Worm (Caenorhabditis elegans) whole organism, L4 larva: Measurements from ENCODE around the gene gbh-2.
A peak's percentile ranks its signal among the peaks of the same experiment; 100 is the strongest.

ENCODE experiments used
- F10B5.3 ChIP-seq: sonication (generic microtip); optimal IDR thresholded peaks from 2 replicates; lab custom pipeline; 2016; ENCODE audit warnings: mild to moderate bottlenecking, missing genetic modification characterization, missing compliant biosample characterization
- F37D6.2 ChIP-seq: sonication (generic microtip); optimal IDR thresholded peaks from 2 replicates; lab custom pipeline; 2016; ENCODE audit warnings: mild to moderate bottlenecking, missing genetic modification characterization, missing compliant biosample characterization
- F44E2.7 ChIP-seq: fragments of 200-800 bp; sonication (Bioruptor generic); IDR thresholded peaks from 2 replicates; pipeline ENCODE4 v2.1.2; 2022; ENCODE audit warnings: missing genetic modification characterization, missing compliant biosample characterization
- T20F7.1 ChIP-seq: fragments of 200-800 bp; sonication (Bioruptor generic); optimal IDR thresholded peaks from 2 replicates; lab custom pipeline; 2018; ENCODE audit warnings: mild to moderate bottlenecking, missing genetic modification characterization, missing compliant biosample characterization
- T26A8.4 ChIP-seq: fragments of 200-800 bp; sonication (Bioruptor generic); IDR thresholded peaks from 2 replicates; pipeline ENCODE4 v1.3.6; 2022; ENCODE audit warnings: missing genetic modification characterization, missing compliant biosample characterization
- Y75B8A.6 ChIP-seq: fragments of 200-800 bp; sonication (Bioruptor generic); IDR thresholded peaks from 2 replicates; pipeline ENCODE4 v1.3.6; 2022; ENCODE audit warnings: missing genetic modification reagents, missing genetic modification characterization, missing compliant biosample characterization
- ZK337.2 ChIP-seq: fragments of 200-800 bp; sonication (Bioruptor generic); IDR thresholded peaks from 2 replicates; pipeline ENCODE4 v1.3.6; 2022; ENCODE audit warnings: missing genetic modification reagents, missing genetic modification characterization, missing compliant biosample characterization
- aha-1 ChIP-seq: fragments of 150-350 bp; peaks from one replicate; lab custom pipeline; 2014; ENCODE audit warnings: missing biosample characterization, missing genetic modification characterization
- ceh-44 ChIP-seq: fragments of 200-800 bp; sonication (Bioruptor generic); IDR thresholded peaks from 2 replicates; pipeline ENCODE4 v1.3.6; 2022; ENCODE audit warnings: missing genetic modification reagents, missing genetic modification characterization, missing compliant biosample characterization
- ceh-62 ChIP-seq: sonication (generic microtip); optimal IDR thresholded peaks from 2 replicates; lab custom pipeline; 2017; ENCODE audit warnings: missing biosample characterization, missing genetic modification characterization
- daf-16 ChIP-seq, 3 experiments: sonication (generic microtip); optimal IDR thresholded peaks; 2 replicates each; lab custom pipeline; 2016 to 2017; ENCODE audit warnings: missing genetic modification characterization in 3 of 3, missing genetic modification reagents in 3 of 3, mild to moderate bottlenecking in 2 of 3, missing compliant biosample characterization in 2 of 3, missing biosample characterization in 1 of 3, moderate library complexity in 1 of 3
- dmd-9 ChIP-seq: fragments of 200-800 bp; sonication (Bioruptor generic); IDR thresholded peaks from 2 replicates; pipeline ENCODE4 v1.3.6; 2022; ENCODE audit warnings: missing genetic modification reagents, missing genetic modification characterization, missing compliant biosample characterization
- dpl-1 ChIP-seq: fragments of 150-350 bp; optimal IDR thresholded peaks from 2 replicates; lab custom pipeline; 2014; ENCODE audit warnings: missing biosample characterization, missing genetic modification reagents, missing genetic modification characterization
- dve-1 ChIP-seq: sonication (generic microtip); optimal IDR thresholded peaks from 2 replicates; lab custom pipeline; 2017; ENCODE audit warnings: antibody characterized with exemption, mild to moderate bottlenecking, missing genetic modification characterization, missing compliant biosample characterization; ENCODE audit not compliant: insufficient read depth
- hlh-30 ChIP-seq: sonication (generic microtip); optimal IDR thresholded peaks from 2 replicates; lab custom pipeline; 2017; ENCODE audit warnings: antibody characterized with exemption, mild to moderate bottlenecking, missing genetic modification characterization, missing compliant biosample characterization; ENCODE audit not compliant: insufficient read depth
- hmg-1.1 ChIP-seq: fragments of 200-800 bp; sonication (Bioruptor generic); IDR thresholded peaks from 2 replicates; pipeline ENCODE4 v1.3.6; 2022; ENCODE audit warnings: missing genetic modification reagents, missing genetic modification characterization, missing compliant biosample characterization
- lim-7 ChIP-seq: fragments of 200-800 bp; sonication (Bioruptor generic); IDR thresholded peaks from 2 replicates; pipeline ENCODE4 v1.3.6; 2022; ENCODE audit warnings: missing genetic modification characterization, missing compliant biosample characterization
- lin-1 ChIP-seq: fragments of 200-800 bp; sonication (Bioruptor generic); IDR thresholded peaks from 2 replicates; pipeline ENCODE4 v1.3.6; 2022; ENCODE audit warnings: missing genetic modification reagents, missing genetic modification characterization, missing compliant biosample characterization
- lin-13 ChIP-seq: fragments of 150-350 bp; optimal IDR thresholded peaks from 2 replicates; lab custom pipeline; 2014; ENCODE audit warnings: missing biosample characterization, missing genetic modification reagents, missing genetic modification characterization
- lin-38 ChIP-seq: fragments of 200-800 bp; sonication (Bioruptor generic); IDR thresholded peaks from 2 replicates; pipeline ENCODE4 v1.3.6; 2022; ENCODE audit warnings: missing genetic modification reagents, missing genetic modification characterization, missing compliant biosample characterization
- lin-39 ChIP-seq: fragments of 150-350 bp; optimal IDR thresholded peaks from 2 replicates; lab custom pipeline; 2014; ENCODE audit warnings: missing biosample characterization, missing genetic modification reagents, missing genetic modification characterization
- lsy-2 ChIP-seq, 2 experiments: fragments of 150-350 bp in 1 of 2; sonication (generic microtip) in 1 of 2; optimal IDR thresholded peaks; 2 replicates each; lab custom pipeline; 2014 to 2017; ENCODE audit warnings: missing biosample characterization in 2 of 2, missing genetic modification characterization in 2 of 2
- mes-2 ChIP-seq: sonication (generic microtip); optimal IDR thresholded peaks from 2 replicates; lab custom pipeline; 2016; ENCODE audit warnings: missing genotype, mild to moderate bottlenecking, missing genetic modification characterization, missing compliant biosample characterization; ENCODE audit not compliant: poor library complexity, severe bottlenecking
- nhr-111 ChIP-seq: fragments of 200-800 bp; sonication (Bioruptor generic); optimal IDR thresholded peaks from 2 replicates; lab custom pipeline; 2018; ENCODE audit warnings: mild to moderate bottlenecking, missing genetic modification characterization, missing compliant biosample characterization
- nhr-25 ChIP-seq: sonication (generic microtip); optimal IDR thresholded peaks from 2 replicates; lab custom pipeline; 2017; ENCODE audit warnings: missing genetic modification characterization, mild to moderate bottlenecking, missing compliant biosample characterization, antibody characterized with exemption, moderate library complexity, borderline replicate concordance; ENCODE audit not compliant: insufficient read depth
- nhr-28 ChIP-seq: fragments of 150-350 bp; optimal IDR thresholded peaks from 2 replicates; lab custom pipeline; 2014; ENCODE audit warnings: missing biosample characterization, missing genetic modification characterization
- nhr-48 ChIP-seq: sonication (generic microtip); optimal IDR thresholded peaks from 2 replicates; lab custom pipeline; 2016; ENCODE audit warnings: mild to moderate bottlenecking, missing genetic modification characterization, missing compliant biosample characterization
- pha-4 ChIP-seq, 2 experiments: fragments of 150-350 bp in 1 of 2; fragments of 200-800 bp in 1 of 2; sonication (Bioruptor generic) in 1 of 2; IDR thresholded peaks in 1 of 2; optimal IDR thresholded peaks in 1 of 2; 2 replicates each; pipeline versions ENCODE4 v1.3.6 to Lab custom; 2014 to 2022; ENCODE audit warnings: missing genetic modification characterization in 2 of 2, missing genetic modification reagents in 2 of 2, missing biosample characterization in 1 of 2, missing compliant biosample characterization in 1 of 2
- tra-1 ChIP-seq: fragments of 200-800 bp; sonication (Bioruptor generic); IDR thresholded peaks from 2 replicates; pipeline ENCODE4 v1.3.6; 2022; ENCODE audit warnings: missing genetic modification reagents, missing genetic modification characterization, missing compliant biosample characterization
- unc-39 ChIP-seq: sonication (generic microtip); optimal IDR thresholded peaks from 2 replicates; lab custom pipeline; 2017; ENCODE audit warnings: missing biosample characterization, missing genetic modification characterization
- unc-62 ChIP-seq, 3 experiments: fragments of 150-350 bp in 1 of 3; sonication (generic microtip); optimal IDR thresholded peaks in 2 of 3; peaks in 1 of 3; 1 replicate in 1 of 3; 2 replicates in 2 of 3; lab custom pipeline; 2014 to 2017; ENCODE audit warnings: missing biosample characterization in 3 of 3, missing genetic modification characterization in 3 of 3, missing genetic modification reagents in 3 of 3, missing genotype in 1 of 3
- zag-1 ChIP-seq: fragments of 150-350 bp; optimal IDR thresholded peaks from 2 replicates; lab custom pipeline; 2014; ENCODE audit warnings: missing biosample characterization, missing genetic modification characterization
- zfp-3 ChIP-seq: fragments of 200-800 bp; sonication (Bioruptor generic); conservative IDR thresholded peaks from 2 replicates; pipeline ENCODE4 v1.3.6; 2022; ENCODE audit warnings: missing genetic modification reagents, missing genetic modification characterization, missing compliant biosample characterization

Gene gbh-2

ce11 chrII:8518210-8518609 is 32.5 kb downstream of the gbh-2 start, which contains the start of gene T13H5.8:
T13H5.8 (plus strand) TSS chrII:8518510.
- TF ChIP-seq lin-38 (GFP tag; lab: Robert Waterston, UW) (peak; percentile 41; the same call in 1 of the 2 replicates), zag-1 (tag; lab: Kevin White, UChicago) (no peak)

DNA sequence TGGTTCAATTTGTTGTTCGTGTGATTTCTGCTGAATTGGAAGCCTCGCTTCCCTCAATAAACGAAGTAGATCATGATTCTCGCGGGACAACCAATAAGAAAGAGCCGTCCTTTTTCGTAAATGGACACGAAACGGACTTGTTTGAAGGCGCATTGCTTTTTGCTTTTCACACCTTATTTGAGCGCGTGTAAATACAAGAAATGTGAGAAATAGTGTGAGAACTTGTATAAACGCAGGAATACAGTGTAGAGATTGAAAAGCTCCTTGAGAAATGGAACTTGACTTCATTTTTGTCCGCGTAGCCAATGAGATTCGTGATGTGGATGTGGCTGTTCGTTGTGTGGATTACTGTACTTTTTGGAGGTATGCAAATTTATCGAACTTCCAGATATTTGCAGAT is 34.9 kb downstream of the gbh-2 start, which contains the start of gene cht-2:
cht-2 (plus strand) TSS at position 301 of the 400 bp plus-strand sequence.
- no peak for TF ChIP-seq ZK337.2 (GFP tag; lab: Robert Waterston, UW)
- no peak for TF ChIP-seq lin-1
- TF ChIP-seq tra-1 = no peak
- TF ChIP-seq lin-13 (GFP tag; lab: Kevin White, UChicago) = no peak
- TF ChIP-seq lim-7 (GFP tag; lab: Robert Waterston, UW) = no peak
- no peak for TF ChIP-seq T26A8.4
- no peak for TF ChIP-seq ceh-62 (tag; lab: Kevin White, UChicago)
- no peak for TF ChIP-seq Y75B8A.6 (GFP tag; lab: Robert Waterston, UW)
- TF ChIP-seq nhr-48 (tag; lab: Kevin White, UChicago) = no peak
- no peak for TF ChIP-seq nhr-28 (tag; lab: Kevin White, UChicago)
- no peak for TF ChIP-seq mes-2 (tag; lab: Kevin White, UChicago)
- no peak for TF ChIP-seq dmd-9
- no peak for TF ChIP-seq zag-1 (tag; lab: Kevin White, UChicago)
- no peak for TF ChIP-seq ceh-44 (GFP tag; lab: Robert Waterston, UW)
- no peak for TF ChIP-seq nhr-25 (tag; lab: Kevin White, UChicago)
- no peak for TF ChIP-seq lin-39 (tag; lab: Kevin White, UChicago)
- no peak for TF ChIP-seq F37D6.2
- no peak for TF ChIP-seq F44E2.7 (GFP tag; lab: Robert Waterston, UW)
- TF ChIP-seq lin-38 (GFP tag; lab: Robert Waterston, UW) = no peak
- TF ChIP-seq dve-1 (tag; lab: Kevin White, UChicago) = no peak

DNA sequence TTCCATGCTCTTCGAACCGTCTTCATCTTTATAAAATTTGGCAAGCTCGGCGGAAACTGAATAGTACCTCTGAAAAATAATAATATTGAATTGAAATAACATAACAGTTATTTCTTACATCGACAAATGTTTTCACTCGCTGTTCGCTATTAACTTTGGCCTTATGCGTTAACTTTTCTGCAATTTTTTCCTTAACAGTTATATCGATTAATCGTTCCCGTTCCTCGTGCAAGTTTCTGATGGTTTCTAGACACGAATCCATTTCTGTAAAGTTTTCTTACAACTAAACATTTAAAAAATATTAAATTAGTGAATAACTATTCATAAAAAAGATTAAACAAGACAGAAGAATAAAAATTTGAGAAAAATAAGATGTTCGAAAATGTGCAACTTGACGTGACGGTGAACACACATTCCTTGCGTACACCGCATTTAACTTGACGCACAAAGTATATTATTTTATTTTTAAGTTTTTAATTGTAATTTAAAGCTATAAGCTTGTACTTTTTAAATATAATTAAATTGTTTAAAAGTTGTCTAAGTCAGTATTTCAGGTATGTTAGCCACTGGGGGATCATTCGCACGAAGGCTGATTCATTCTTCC is 39.6 kb downstream of the gbh-2 start, which contains the start of the genes prp-9 and mrps-18B:
prp-9 (minus strand) TSS at position 264 of the 604 bp plus-strand sequence.
mrps-18B (plus strand) TSS at position 549 of the 604 bp plus-strand sequence.
- TF ChIP-seq unc-39 (no peak), lsy-2 (tag; optimal IDR thresholded peaks at IDR 0.05; lab: Kevin White, UChicago) (peak in 1 of 2 experiments; percentile 78), mes-2 (tag; lab: Kevin White, UChicago) (peak; percentile 81), T20F7.1 (peak; percentile 66), unc-62 (GFP tag; optimal IDR thresholded peaks at IDR 0.05 in 1 of 2; lab: Kevin White, UChicago) (peak in 1 of 2 experiments; percentile 90), unc-62 (tag; optimal IDR thresholded peaks at IDR 0.05; lab: Kevin White, UChicago) (no peak), pha-4 (GFP tag; IDR thresholded peaks at IDR 0.05; lab: Robert Waterston, UW) (no peak), pha-4 (tag; optimal IDR thresholded peaks at IDR 0.05; lab: Kevin White, UChicago) (no peak), daf-16 (GFP tag; optimal IDR thresholded peaks at IDR 0.05; lab: Kevin White, UChicago) (no peak), daf-16 (tag; optimal IDR thresholded peaks at IDR 0.05; lab: Kevin White, UChicago) (peak; percentile 25), hlh-30 (tag; lab: Kevin White, UChicago) (peak; percentile 23), dpl-1 (GFP tag; lab: Kevin White, UChicago) (peak; percentile 54)

DNA sequence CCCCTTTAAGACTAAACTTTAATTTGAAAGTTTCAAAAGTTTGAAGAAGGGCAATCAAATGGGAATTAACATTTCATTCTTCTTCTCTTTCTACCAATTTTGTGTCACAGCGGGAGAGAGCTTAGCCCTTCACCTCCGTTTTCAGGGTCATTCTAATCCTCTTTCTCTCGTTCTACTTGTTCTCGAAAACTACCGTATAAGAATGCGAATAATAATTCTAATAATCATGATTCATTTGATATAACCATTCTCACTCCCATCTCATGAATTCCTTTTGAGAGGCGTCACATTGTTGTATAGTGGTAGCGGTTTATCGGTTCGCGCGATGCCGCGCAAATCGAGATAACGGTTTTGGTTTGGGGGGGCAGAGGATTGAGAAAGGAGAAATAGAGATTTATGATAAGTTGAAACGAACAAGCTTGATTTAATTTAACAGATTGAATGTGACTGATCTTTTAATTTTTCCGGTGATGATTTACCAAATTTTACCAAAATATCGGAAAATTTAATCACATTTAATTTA is 43.6 kb downstream of the gbh-2 start:
- 0 out of 2 replicates have a peak, but pooled peaks have one; percentile 31 for TF ChIP-seq hmg-1.1 (GFP tag; lab: Robert Waterston, UW)
- peak; percentile 39 for TF ChIP-seq aha-1 (tag; lab: Kevin White, UChicago)
- no peak for TF ChIP-seq F44E2.7 (GFP tag; lab: Robert Waterston, UW)
- TF ChIP-seq F10B5.3 (tag; lab: Kevin White, UChicago) = no peak
- no peak for TF ChIP-seq zfp-3
- TF ChIP-seq nhr-111 (GFP tag; lab: Kevin White, UChicago) = no peak
